Worm (Caenorhabditis elegans) whole organism, dauer: ENCODE results near the gene F20B10.3.
"Not testable (repeated sequence)": the region's sequence is repeated elsewhere in the genome, so short reads cannot be mapped to it uniquely, and the experiment has no call there.

Experiments
- unc-62 ChIP-seq: sonication (generic microtip); optimal IDR thresholded peaks from 2 replicates; lab custom pipeline; 2017; ENCODE audit warnings: missing biosample characterization, missing genetic modification reagents, missing genetic modification characterization

Gene F20B10.3

ce11 chrIV:12143231-12143630 lies 24.8 kb upstream of the F20B10.3 start, which contains the start of gene B0001.5:
Gene B0001.5 (minus strand): TSS chrIV:12143331.
- TF ChIP-seq unc-62 (GFP tag; lab: Kevin White, UChicago), result no peak

DNA sequence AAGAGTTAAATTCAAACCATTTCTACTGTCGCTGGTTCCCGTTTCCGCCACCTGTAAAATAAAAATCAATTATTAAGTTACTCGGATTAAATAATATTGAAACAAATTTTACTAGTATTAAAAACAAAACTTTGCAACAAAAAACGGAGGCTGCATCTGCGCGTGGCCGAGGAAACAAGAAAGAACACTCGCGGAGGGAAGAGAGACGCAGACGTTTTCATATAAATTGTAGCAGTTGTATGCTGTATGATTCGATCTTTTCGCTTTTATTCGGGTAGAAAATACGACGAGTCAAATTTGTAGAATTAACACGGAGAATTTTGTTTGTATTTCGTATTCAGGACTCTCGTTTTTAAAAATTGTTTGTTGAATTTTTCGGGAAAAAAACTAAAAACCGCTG lies 22.4 kb upstream of the F20B10.3 start, which contains the start of gene B0001.3:
Gene B0001.3 (minus strand): TSS at position 55 of the 400 bp plus-strand sequence.
- no peak for TF ChIP-seq unc-62 (GFP tag; lab: Kevin White, UChicago)

DNA sequence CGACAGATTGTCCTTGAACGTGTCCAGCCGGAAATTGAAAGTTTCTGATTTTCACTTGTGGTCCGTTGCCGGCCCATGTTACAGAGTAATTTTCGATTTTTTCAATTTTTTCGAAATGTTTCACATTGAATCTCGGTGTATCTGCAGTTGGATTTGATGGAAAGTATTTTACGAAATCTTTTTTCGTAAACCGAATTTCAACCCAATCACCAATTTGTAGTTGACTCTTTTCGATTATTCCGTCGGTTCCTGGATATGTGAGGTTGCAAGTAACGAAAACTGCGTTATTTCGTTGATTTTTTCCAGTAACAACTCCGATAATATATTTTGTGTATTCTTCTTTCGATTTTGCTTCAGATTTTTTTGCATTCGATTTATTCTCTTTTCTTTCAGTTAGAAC lies 18.4 kb upstream of the F20B10.3 start:
- TF ChIP-seq unc-62 (GFP tag; lab: Kevin White, UChicago), result no peak

- TF ChIP-seq unc-62 (GFP tag; lab: Kevin White, UChicago), result no peak
These were observed 17.2 kb upstream of the F20B10.3 start, which contains the start of gene B0001.2 for ce11 chrIV:12150877-12151276. Gene B0001.2 (minus strand): TSS chrIV:12150977.

DNA sequence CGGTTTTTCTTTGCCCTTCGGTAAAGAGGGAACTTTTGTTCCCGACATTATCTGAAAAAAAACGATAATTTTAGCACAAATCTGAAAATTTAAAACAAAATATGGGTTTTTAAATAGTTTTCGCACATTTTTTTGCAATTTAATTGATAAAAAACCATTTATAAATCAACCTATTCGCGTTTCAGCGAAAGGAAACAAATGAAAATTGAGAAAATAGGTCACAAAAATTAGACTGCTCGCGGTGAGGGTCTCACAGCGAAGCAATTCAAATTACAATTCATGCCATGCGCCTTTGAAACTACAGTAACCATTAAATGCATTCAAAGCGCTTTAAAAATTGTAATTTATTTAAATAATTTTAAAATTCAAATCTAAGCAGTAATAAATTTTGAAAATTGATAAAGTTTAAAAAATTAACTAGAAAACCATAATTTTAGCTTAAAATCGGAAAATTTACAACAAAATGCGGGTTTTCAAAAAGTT lies 13.8 kb upstream of the F20B10.3 start, which contains the start of gene B0001.7:
Gene B0001.7 (minus strand): TSS at position 51 of the 483 bp plus-strand sequence.
- no peak for TF ChIP-seq unc-62 (GFP tag; lab: Kevin White, UChicago)

ce11 chrIV:12156642-12157233 lies 11.3 kb upstream of the F20B10.3 start, which contains the start of gene eri-12:
Gene eri-12 (plus strand): TSS chrIV:12156838.
- no peak for TF ChIP-seq unc-62 (GFP tag; lab: Kevin White, UChicago)

ce11 chrIV:12157915-12158314 lies 10.1 kb upstream of the F20B10.3 start:
- no peak for TF ChIP-seq unc-62 (GFP tag; lab: Kevin White, UChicago)

- TF ChIP-seq unc-62 (GFP tag; lab: Kevin White, UChicago), result no peak
These were observed 7.6 kb upstream of the F20B10.3 start for ce11 chrIV:12160421-12160820.

- TF ChIP-seq unc-62 (GFP tag; lab: Kevin White, UChicago), result no peak
These were observed 5.3 kb upstream of the F20B10.3 start for ce11 chrIV:12162732-12163131.

DNA sequence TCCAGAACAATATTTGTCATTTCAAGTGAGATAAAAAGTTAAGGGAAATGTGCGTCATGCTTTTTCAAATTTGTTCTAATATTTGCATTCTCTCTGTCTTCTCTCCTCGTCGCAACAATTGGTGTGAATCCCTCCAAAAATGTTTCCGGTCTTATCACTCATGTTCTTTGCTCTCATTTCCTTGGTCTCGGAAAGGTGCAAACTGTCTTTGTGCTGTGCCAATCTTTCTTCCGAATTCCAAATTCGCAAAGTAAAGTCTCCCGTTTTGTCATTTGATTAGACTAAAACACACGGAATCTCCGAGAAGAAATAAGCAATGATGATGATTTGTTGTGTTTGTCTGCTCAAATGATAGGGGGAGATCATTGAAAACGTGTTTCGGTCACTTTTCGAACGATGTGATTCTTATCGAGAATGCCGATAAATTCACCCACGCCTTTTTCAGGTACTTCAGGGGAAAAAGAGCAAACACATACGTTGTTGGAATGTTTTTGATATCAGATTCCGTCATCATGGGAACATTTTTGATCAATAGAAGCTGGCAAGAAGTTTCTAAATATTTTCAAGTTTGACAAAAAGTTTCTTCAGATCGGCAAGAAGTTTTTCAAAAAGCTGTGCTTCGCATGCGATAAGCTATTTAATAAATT lies 2.5 kb upstream of the F20B10.3 start:
- TF ChIP-seq unc-62 (GFP tag; lab: Kevin White, UChicago), result no peak

DNA sequence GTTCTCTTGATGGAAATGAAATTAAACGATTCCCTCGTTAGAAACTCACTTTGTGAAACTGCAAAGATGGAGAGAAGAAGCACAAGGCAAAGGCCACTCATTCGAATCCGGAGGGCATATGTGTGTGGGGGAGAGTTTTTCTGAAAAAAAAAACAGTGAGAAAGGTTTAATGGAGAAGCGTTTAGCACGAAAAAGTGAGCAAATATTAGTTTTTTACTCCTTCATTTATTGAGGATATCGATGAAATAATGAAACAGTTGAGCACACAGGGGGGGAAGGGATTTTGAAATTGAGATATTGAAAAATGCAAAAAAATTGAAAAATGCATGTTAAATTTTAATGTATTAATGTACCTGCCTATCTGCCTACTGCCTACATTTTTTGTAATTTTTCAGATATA lies 10.2 kb downstream of the F20B10.3 start, which contains the start of gene nlr-1:
Gene nlr-1 (minus strand): TSS at position 101 of the 400 bp plus-strand sequence.
- not testable (repeated sequence) for TF ChIP-seq unc-62 (GFP tag; lab: Kevin White, UChicago)

- no peak for TF ChIP-seq unc-62 (GFP tag; lab: Kevin White, UChicago)
These were observed 24.2 kb downstream of the F20B10.3 start for ce11 chrIV:12192104-12192763.

- no peak for TF ChIP-seq unc-62 (GFP tag; lab: Kevin White, UChicago)
These were observed 25.3 kb downstream of the F20B10.3 start for ce11 chrIV:12193338-12193737.

DNA sequence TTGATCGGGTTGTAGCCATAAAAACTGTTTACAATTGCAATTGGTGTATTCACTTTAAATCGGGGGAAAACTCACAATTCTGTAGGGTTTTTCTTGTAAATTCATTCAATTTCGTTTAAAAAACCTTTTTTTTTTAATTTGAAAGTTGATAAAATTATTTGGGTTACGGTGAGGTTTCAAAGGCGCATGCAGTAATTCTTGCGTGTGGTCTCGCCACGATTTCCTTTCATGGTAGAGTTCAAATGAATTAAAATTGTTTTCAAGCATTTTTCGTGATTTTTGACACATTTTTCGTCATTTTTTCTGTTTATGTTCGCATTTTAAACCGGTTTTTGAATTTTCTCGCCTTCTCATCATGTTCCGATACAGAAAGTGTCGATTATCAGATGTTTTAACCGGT lies 26.6 kb downstream of the F20B10.3 start:
- TF ChIP-seq unc-62 (GFP tag; lab: Kevin White, UChicago), result no peak

- no peak for TF ChIP-seq unc-62 (GFP tag; lab: Kevin White, UChicago)
These were observed 28.6 kb downstream of the F20B10.3 start for ce11 chrIV:12196608-12197007.

- no peak for TF ChIP-seq unc-62 (GFP tag; lab: Kevin White, UChicago)
These were observed 29.6 kb downstream of the F20B10.3 start for ce11 chrIV:12197679-12198078.
